Worm (Caenorhabditis elegans) whole organism, L2 larva: ENCODE data around the gene pkhm-2.

Source experiments
- F13H6.1 ChIP-seq: sonication (generic microtip); optimal IDR thresholded peaks from 2 replicates; lab custom pipeline; 2016; ENCODE audit warnings: missing genetic modification characterization, missing compliant biosample characterization
- Y55F3AM.14 ChIP-seq: fragments of 200-800 bp; sonication (Bioruptor generic); optimal IDR thresholded peaks from 2 replicates; lab custom pipeline; 2018; ENCODE audit warnings: mild to moderate bottlenecking, missing genetic modification characterization, missing compliant biosample characterization
- ZK546.5 ChIP-seq: sonication (generic microtip); optimal IDR thresholded peaks from 2 replicates; lab custom pipeline; 2017; ENCODE audit warnings: missing biosample characterization, missing genetic modification characterization
- ceh-16 ChIP-seq: fragments of 150-350 bp; optimal IDR thresholded peaks from 2 replicates; lab custom pipeline; 2014; ENCODE audit warnings: missing biosample characterization, missing genetic modification characterization
- dmd-4 ChIP-seq: sonication (generic microtip); optimal IDR thresholded peaks from 2 replicates; lab custom pipeline; 2017; ENCODE audit warnings: missing biosample characterization, missing genetic modification characterization
- egl-27 ChIP-seq: sonication (generic microtip); optimal IDR thresholded peaks from 3 replicates; lab custom pipeline; 2017; ENCODE audit warnings: missing biosample characterization, missing genetic modification reagents, missing genetic modification characterization
- elt-3 ChIP-seq: sonication (generic microtip); optimal IDR thresholded peaks from 2 replicates; lab custom pipeline; 2017; ENCODE audit warnings: missing biosample characterization, missing genetic modification characterization
- fos-1 ChIP-seq: fragments of 150-350 bp; optimal IDR thresholded peaks from 2 replicates; lab custom pipeline; 2014; ENCODE audit warnings: missing biosample characterization, missing genetic modification characterization
- gmeb-1 ChIP-seq: fragments of 150-350 bp; optimal IDR thresholded peaks from 2 replicates; lab custom pipeline; 2014; ENCODE audit warnings: missing biosample characterization, missing genetic modification characterization
- lin-13 ChIP-seq: fragments of 150-350 bp; optimal IDR thresholded peaks from 2 replicates; lab custom pipeline; 2014; ENCODE audit warnings: missing biosample characterization, missing genetic modification reagents, missing genetic modification characterization
- lsy-2 ChIP-seq, 2 experiments: fragments of 150-350 bp in 1 of 2; sonication (generic microtip) in 1 of 2; optimal IDR thresholded peaks; 2 replicates each; lab custom pipeline; 2014 to 2017; ENCODE audit warnings: missing biosample characterization in 2 of 2, missing genetic modification characterization in 2 of 2
- mab-5 ChIP-seq: fragments of 150-350 bp; optimal IDR thresholded peaks from 2 replicates; lab custom pipeline; 2014; ENCODE audit warnings: missing biosample characterization, missing genetic modification characterization
- mbf-1 ChIP-seq: sonication (generic microtip); optimal IDR thresholded peaks from 2 replicates; lab custom pipeline; 2017; ENCODE audit warnings: missing biosample characterization, missing genetic modification characterization
- mdl-1 ChIP-seq, 2 experiments: fragments of 150-350 bp in 1 of 2; sonication (generic microtip) in 1 of 2; optimal IDR thresholded peaks; 2 replicates each; lab custom pipeline; 2017; ENCODE audit warnings: missing biosample characterization in 2 of 2, missing genetic modification characterization in 2 of 2
- nhr-11 ChIP-seq: fragments of 150-350 bp; optimal IDR thresholded peaks from 2 replicates; lab custom pipeline; 2014; ENCODE audit warnings: missing biosample characterization, missing genetic modification characterization
- nhr-12 ChIP-seq: fragments of 150-350 bp; optimal IDR thresholded peaks from 2 replicates; lab custom pipeline; 2014; ENCODE audit warnings: missing biosample characterization, missing genetic modification characterization
- nhr-129 ChIP-seq: fragments of 150-350 bp; optimal IDR thresholded peaks from 2 replicates; lab custom pipeline; 2014; ENCODE audit warnings: missing biosample characterization, missing genetic modification characterization
- nhr-21 ChIP-seq: fragments of 150-350 bp; optimal IDR thresholded peaks from 2 replicates; lab custom pipeline; 2014; ENCODE audit warnings: missing biosample characterization, missing genetic modification characterization
- nhr-23 ChIP-seq: fragments of 150-350 bp; optimal IDR thresholded peaks from 2 replicates; lab custom pipeline; 2014; ENCODE audit warnings: missing biosample characterization, missing genetic modification reagents, missing genetic modification characterization
- nhr-237 ChIP-seq: fragments of 150-350 bp; optimal IDR thresholded peaks from 2 replicates; lab custom pipeline; 2014; ENCODE audit warnings: missing biosample characterization, missing genetic modification characterization
- peb-1 ChIP-seq: fragments of 150-350 bp; optimal IDR thresholded peaks from 2 replicates; lab custom pipeline; 2014; ENCODE audit warnings: missing biosample characterization, missing genetic modification characterization
- sma-9 ChIP-seq, 2 experiments: fragments of 150-350 bp in 1 of 2; sonication (generic microtip) in 1 of 2; optimal IDR thresholded peaks; 2 replicates each; lab custom pipeline; 2014 to 2016; ENCODE audit warnings: missing genetic modification characterization in 2 of 2, mild to moderate bottlenecking in 1 of 2, missing biosample characterization in 1 of 2, missing compliant biosample characterization in 1 of 2, missing genetic modification reagents in 1 of 2, moderate library complexity in 1 of 2
- snpc-4 ChIP-seq: fragments of 150-350 bp; optimal IDR thresholded peaks from 2 replicates; lab custom pipeline; 2014; ENCODE audit warnings: missing biosample characterization, missing genetic modification characterization
- unc-55 ChIP-seq: fragments of 150-350 bp; sonication (generic microtip); optimal IDR thresholded peaks from 3 replicates; lab custom pipeline; 2014; ENCODE audit warnings: missing biosample characterization, missing genetic modification reagents, missing genetic modification characterization
- zag-1 ChIP-seq: fragments of 150-350 bp; optimal IDR thresholded peaks from 2 replicates; lab custom pipeline; 2014; ENCODE audit warnings: missing biosample characterization, missing genetic modification characterization

pkhm-2 gene

DNA sequence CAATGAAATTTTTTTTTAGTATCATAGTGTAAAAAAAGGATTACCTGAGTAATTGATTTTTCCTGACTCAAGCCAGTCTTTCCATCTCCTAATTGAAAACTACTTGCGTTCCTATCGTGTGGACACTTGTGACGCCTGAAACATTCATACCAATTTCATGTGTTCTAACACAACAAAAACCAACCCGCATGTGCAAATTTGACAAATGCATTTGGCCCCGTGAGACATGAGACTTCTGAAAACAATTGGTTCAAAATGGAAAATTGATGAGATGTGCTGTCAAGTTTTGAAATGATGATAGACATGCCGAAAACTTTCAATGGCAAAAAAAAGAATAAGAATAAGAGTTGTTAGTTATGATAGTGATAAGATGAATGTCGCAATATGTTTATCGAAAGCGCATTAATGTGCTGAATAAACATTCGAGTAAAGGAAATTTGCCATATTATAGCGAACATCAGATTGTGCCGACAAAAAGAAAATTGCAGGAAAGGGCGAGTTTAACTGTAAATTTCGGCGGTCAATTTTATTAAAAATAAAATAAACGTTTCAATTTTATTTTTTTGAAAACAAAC, 49.2 kb upstream of the pkhm-2 start, which contains the start of gene H03A11.2:
Gene H03A11.2 (minus strand): TSS at position 252 of the 575 bp plus-strand sequence.
- TF ChIP-seq lsy-2 (tag; optimal IDR thresholded peaks at IDR 0.05; lab: Kevin White, UChicago) (no peak), fos-1 (tag; lab: Kevin White, UChicago) (peak; percentile 33)

DNA sequence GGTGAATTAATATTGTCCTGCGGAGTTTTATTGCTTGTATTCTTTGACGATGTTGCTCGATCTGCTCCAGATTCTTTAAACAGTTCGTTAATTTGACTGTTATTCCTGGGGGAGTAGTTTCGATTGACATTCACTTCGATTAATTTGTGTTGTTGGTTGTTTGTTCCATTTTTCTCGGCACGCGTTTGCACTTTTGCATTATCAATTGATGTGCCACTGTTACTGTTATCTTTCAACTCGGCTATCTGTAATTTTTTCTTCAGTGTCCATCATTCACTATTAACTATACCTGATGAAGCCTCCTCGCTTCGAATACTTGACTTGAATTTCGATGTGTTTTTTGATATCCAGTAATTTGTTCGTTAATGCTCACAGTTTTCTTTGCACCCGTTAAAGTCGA, 47.9 kb upstream of the pkhm-2 start:
- TF ChIP-seq gmeb-1 (tag; lab: Kevin White, UChicago) = no peak
- TF ChIP-seq fos-1 (tag; lab: Kevin White, UChicago) = peak; percentile 47

DNA sequence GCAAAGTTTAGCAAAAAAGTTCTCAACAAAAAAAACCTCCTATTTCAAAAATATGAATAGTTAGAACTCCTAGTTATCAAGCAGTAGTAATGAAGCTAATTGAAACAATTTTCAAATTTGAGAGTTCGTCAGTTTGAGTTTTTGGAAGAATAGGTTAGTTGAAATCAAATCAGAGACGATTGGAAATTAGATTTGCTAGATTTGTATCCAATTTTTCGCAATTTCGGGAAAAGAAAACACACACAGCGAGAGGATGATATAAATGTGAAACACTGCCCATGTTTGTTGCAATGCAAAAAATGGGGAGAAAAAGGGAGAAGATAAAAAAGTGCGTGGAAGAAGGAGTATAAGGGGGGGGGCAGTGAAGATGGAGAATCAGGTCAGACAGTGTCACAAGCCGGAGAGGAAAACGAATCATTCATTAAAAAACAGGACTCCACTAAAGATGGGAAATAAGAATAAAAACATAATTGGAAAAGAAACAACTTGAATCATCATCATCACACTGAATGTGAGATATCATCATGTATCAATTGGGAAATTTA, 44.0 kb upstream of the pkhm-2 start:
- TF ChIP-seq snpc-4 (no peak), nhr-21 (tag; lab: Kevin White, UChicago) (peak; percentile 42), sma-9 (GFP tag; optimal IDR thresholded peaks at IDR 0.05; lab: Kevin White, UChicago) (peak; percentile 14), sma-9 (tag; optimal IDR thresholded peaks at IDR 0.05; lab: Kevin White, UChicago) (no peak)

ce11 chrX:15224128-15224527, 42.9 kb upstream of the pkhm-2 start:
- TF ChIP-seq lin-13 (GFP tag; lab: Kevin White, UChicago) = no peak
- TF ChIP-seq nhr-237 (tag; lab: Kevin White, UChicago) = no peak
- TF ChIP-seq sma-9 (GFP tag; optimal IDR thresholded peaks at IDR 0.05; lab: Kevin White, UChicago) = peak; percentile 32
- TF ChIP-seq sma-9 (tag; optimal IDR thresholded peaks at IDR 0.05; lab: Kevin White, UChicago) = no peak
- TF ChIP-seq nhr-23 (tag; lab: Kevin White, UChicago) = no peak
- TF ChIP-seq mab-5 (tag; lab: Kevin White, UChicago) = no peak
- TF ChIP-seq egl-27 (tag; lab: Kevin White, UChicago) = no peak
- no peak for TF ChIP-seq fos-1 (tag; lab: Kevin White, UChicago)
- TF ChIP-seq zag-1 (tag; lab: Kevin White, UChicago) = no peak
- TF ChIP-seq mdl-1 (tag; optimal IDR thresholded peaks at IDR 0.05; lab: Kevin White, UChicago) = no peak
- TF ChIP-seq unc-55 = no peak
- TF ChIP-seq peb-1 (tag; lab: Kevin White, UChicago) = no peak
- TF ChIP-seq nhr-129 (tag; lab: Kevin White, UChicago) = peak; percentile 28
- TF ChIP-seq, all 48 proteins: peak for 2

ce11 chrX:15222789-15223188, 41.5 kb upstream of the pkhm-2 start:
- TF ChIP-seq Y55F3AM.14 = no peak
- peak; percentile 70 for TF ChIP-seq snpc-4

- TF ChIP-seq dmd-4 (tag; lab: Kevin White, UChicago) (no peak), fos-1 (tag; lab: Kevin White, UChicago) (peak; percentile 41), nhr-11 (no peak), nhr-129 (tag; lab: Kevin White, UChicago) (peak; percentile 14), F13H6.1 (peak; percentile 23), ceh-16 (tag; lab: Kevin White, UChicago) (no peak), mbf-1 (tag; lab: Kevin White, UChicago) (no peak)
These were observed 40.7 kb upstream of the pkhm-2 start for ce11 chrX:15221865-15222551.

- TF ChIP-seq ZK546.5 (no peak), nhr-12 (no peak), snpc-4 (no peak), elt-3 (no peak)
These were observed 39.8 kb upstream of the pkhm-2 start for ce11 chrX:15221107-15221506.

ce11 chrX:15215272-15215671, 34.0 kb upstream of the pkhm-2 start:
- TF ChIP-seq sma-9 (GFP tag; optimal IDR thresholded peaks at IDR 0.05; lab: Kevin White, UChicago) (peak; percentile 21), sma-9 (tag; optimal IDR thresholded peaks at IDR 0.05; lab: Kevin White, UChicago) (no peak), gmeb-1 (tag; lab: Kevin White, UChicago) (no peak), mbf-1 (tag; lab: Kevin White, UChicago) (no peak), unc-55 (peak; percentile 1)
- TF ChIP-seq, all 48 proteins: peak for 2
